Fruit fly (Drosophila melanogaster): ENCODE results near the gene p53.

p53 gene

dm6 chr3R:23053936-23054335 is at the start of gene p53 (continued):
- peak; percentile 70 for TF ChIP-seq CG11085 (GFP tag; IDR thresholded peaks at IDR 0.05)
- peak; percentile 49 to 61 for TF ChIP-seq Hr51 (GFP tag; optimal IDR thresholded peaks at IDR 0.05)
- TF ChIP-seq Hr3 (GFP tag; optimal IDR thresholded peaks at IDR 0.05), result peak; percentile 50
- TF ChIP-seq cwo (GFP tag; optimal IDR thresholded peaks at IDR 0.05), result no peak
- TF ChIP-seq CG3726 (GFP tag; IDR thresholded peaks at IDR 0.05), result 0 out of 3 replicates have a peak, but pooled peaks have one; percentile 53
- peak; percentile 60 for TF ChIP-seq CG1024 (GFP tag; IDR thresholded peaks at IDR 0.05)
- no peak for TF ChIP-seq CG30020 (tag; optimal IDR thresholded peaks at IDR 0.05)
- TF ChIP-seq CG11696 (GFP tag; IDR thresholded peaks at IDR 0.05), result no peak
- TF ChIP-seq ato (GFP tag; IDR thresholded peaks at IDR 0.05; ENCODE audit: partially characterized antibody), result peak; percentile 70
- TF ChIP-seq CG6254 (GFP tag; optimal IDR thresholded peaks at IDR 0.05), result peak; percentile 62
- peak; percentile 61 for TF ChIP-seq Abd-B (GFP tag; optimal IDR thresholded peaks at IDR 0.05)
- no peak for TF ChIP-seq Kr (GFP tag; optimal IDR thresholded peaks at IDR 0.05)
- TF ChIP-seq CG17568 (GFP tag; optimal IDR thresholded peaks at IDR 0.05), result no peak
- peak; percentile 37 for TF ChIP-seq pfk (GFP tag; optimal IDR thresholded peaks at IDR 0.05)
- 0 out of 2 replicates have a peak, but pooled peaks have one; percentile 26 for TF ChIP-seq dimm (GFP tag; IDR thresholded peaks at IDR 0.05)
- TF ChIP-seq CG11398 (GFP tag; optimal IDR thresholded peaks at IDR 0.05), result peak; percentile 56
- TF ChIP-seq NfI (GFP tag; optimal IDR thresholded peaks at IDR 0.05), result peak; percentile 91
- no peak for TF ChIP-seq sc (optimal IDR thresholded peaks at IDR 0.05)
- TF ChIP-seq sc (GFP tag; optimal IDR thresholded peaks at IDR 0.05), result peak; percentile 64
- no peak for TF ChIP-seq tll (GFP tag; optimal IDR thresholded peaks at IDR 0.05)
- TF ChIP-seq chinmo (GFP tag; IDR thresholded peaks at IDR 0.05; ENCODE audit: partially characterized antibody), result 0 out of 4 replicates have a peak, but pooled peaks have one; percentile 48
- peak; percentile 49 for TF ChIP-seq CG8359 (GFP tag; optimal IDR thresholded peaks at IDR 0.05; ENCODE audit: borderline replicate concordance)
- peak; percentile 91 for TF ChIP-seq lab (GFP tag; optimal IDR thresholded peaks at IDR 0.05)
- TF ChIP-seq CG17359 (tag; optimal IDR thresholded peaks at IDR 0.05), result peak; percentile 72
- TF ChIP-seq HmgZ (tag; optimal IDR thresholded peaks at IDR 0.05), result peak; percentile 66
- no peak for TF ChIP-seq Spps (tag; optimal IDR thresholded peaks at IDR 0.05)
- TF ChIP-seq CG17385 (GFP tag; optimal IDR thresholded peaks at IDR 0.05), result peak; percentile 72
- TF ChIP-seq CG10147 (GFP tag; optimal IDR thresholded peaks at IDR 0.05), result peak; percentile 63
- peak; percentile 74; the same call in 2 of the 3 replicates for TF ChIP-seq knrl (GFP tag; IDR thresholded peaks at IDR 0.05; ENCODE audit: partially characterized antibody)
- TF ChIP-seq CG1647 (GFP tag; optimal IDR thresholded peaks at IDR 0.05), result peak; percentile 71
- TF ChIP-seq Gsc (GFP tag; IDR thresholded peaks at IDR 0.05), result no peak
- TF ChIP-seq CG3995 (GFP tag; optimal IDR thresholded peaks at IDR 0.05), result peak; percentile 62
- peak; percentile 49; the same call in 1 of the 2 replicates for TF ChIP-seq CG7372 (GFP tag; IDR thresholded peaks at IDR 0.05)
- TF ChIP-seq org-1 (GFP tag; optimal IDR thresholded peaks at IDR 0.05), result peak; percentile 43
- peak; percentile 86 for TF ChIP-seq nau (GFP tag; optimal IDR thresholded peaks at IDR 0.05)
- TF ChIP-seq Ets97D (GFP tag; optimal IDR thresholded peaks at IDR 0.05), result peak; percentile 99
- TF ChIP-seq Neu2 (GFP tag; optimal IDR thresholded peaks at IDR 0.05; ENCODE audit: borderline replicate concordance), result no peak
- peak; percentile 82 for TF ChIP-seq Mes4 (GFP tag; optimal IDR thresholded peaks at IDR 0.05)
- peak; percentile 76 for TF ChIP-seq CG13296 (GFP tag; optimal IDR thresholded peaks at IDR 0.05)
- TF ChIP-seq CG15514 (GFP tag; optimal IDR thresholded peaks at IDR 0.05), result peak; percentile 87
- TF ChIP-seq tx (GFP tag; optimal IDR thresholded peaks at IDR 0.05), result peak; percentile 12
- peak; percentile 40 for TF ChIP-seq pum (GFP tag; optimal IDR thresholded peaks at IDR 0.05)
- peak; percentile 91 for TF ChIP-seq E2f2 (GFP tag; IDR thresholded peaks at IDR 0.05)
- peak; percentile 60 for TF ChIP-seq CG2202 (tag; optimal IDR thresholded peaks at IDR 0.05)
- peak; percentile 78 for TF ChIP-seq Awh (GFP tag; IDR thresholded peaks at IDR 0.05)
- TF ChIP-seq CG14667 (GFP tag; IDR thresholded peaks at IDR 0.05), result 0 out of 2 replicates have a peak, but pooled peaks have one; percentile 8
- 0 out of 3 replicates have a peak, but pooled peaks have one; percentile 64 for TF ChIP-seq CG2199 (GFP tag; IDR thresholded peaks at IDR 0.05)
- no peak for TF ChIP-seq CG12299 (tag; optimal IDR thresholded peaks at IDR 0.05)
- TF ChIP-seq Camta (GFP tag; optimal IDR thresholded peaks at IDR 0.05), result peak; percentile 83
